Fruit fly (Drosophila melanogaster) whole organism, embryonic: ENCODE results near the gene CG31347.

Source experiments
- Blimp-1 ChIP-seq: fragments of 200-800 bp; sonication (Bioruptor generic); optimal IDR thresholded peaks from 3 replicates; lab custom pipeline; 2018; ENCODE audit warnings: missing biosample characterization, missing genetic modification characterization, mild to moderate bottlenecking, moderate library complexity, missing genetic modification reagents
- BtbVII ChIP-seq: fragments of 200-800 bp; sonication (Bioruptor generic); optimal IDR thresholded peaks from 3 replicates; lab custom pipeline; 2017; ENCODE audit warnings: missing biosample characterization, mild to moderate bottlenecking, missing genetic modification characterization
- CG10462 ChIP-seq: fragments of 200-800 bp; sonication (Bioruptor generic); optimal IDR thresholded peaks from 2 replicates; lab custom pipeline; 2016; ENCODE audit warnings: missing biosample characterization, missing genetic modification characterization
- CG12236 ChIP-seq: fragments of 200-800 bp; sonication (Bioruptor generic); optimal IDR thresholded peaks from 2 replicates; lab custom pipeline; 2016; ENCODE audit warnings: missing biosample characterization, missing genetic modification characterization
- CG12391 ChIP-seq: fragments of 200-800 bp; sonication (Bioruptor generic); optimal IDR thresholded peaks from 3 replicates; lab custom pipeline; 2018; ENCODE audit warnings: missing biosample characterization, mild to moderate bottlenecking, missing genetic modification characterization, moderate library complexity
- CG12769 ChIP-seq: fragments of 200-800 bp; sonication (Bioruptor generic); optimal IDR thresholded peaks from 2 replicates; lab custom pipeline; 2019; ENCODE audit warnings: missing biosample characterization, mild to moderate bottlenecking, missing genetic modification characterization, moderate library complexity
- CG13123 ChIP-seq: fragments of 200-800 bp; sonication (Bioruptor generic); optimal IDR thresholded peaks from 2 replicates; lab custom pipeline; 2016; ENCODE audit warnings: missing biosample characterization, missing genetic modification characterization
- CG14050 ChIP-seq: fragments of 200-800 bp; sonication (Bioruptor generic); IDR thresholded peaks from 3 replicates; pipeline ENCODE4 v1.3.6; 2022; ENCODE audit warnings: missing biosample characterization, missing genetic modification characterization
- CG14441 ChIP-seq: fragments of 200-800 bp; sonication (Bioruptor generic); IDR thresholded peaks from 2 replicates; pipeline ENCODE4 v1.3.6; 2022; ENCODE audit warnings: missing biosample characterization, missing genetic modification characterization
- CG14710 ChIP-seq: fragments of 200-800 bp; sonication (Bioruptor generic); optimal IDR thresholded peaks from 3 replicates; lab custom pipeline; 2019; ENCODE audit warnings: missing biosample characterization, mild to moderate bottlenecking, missing genetic modification characterization, moderate library complexity
- CG16813 ChIP-seq: fragments of 200-800 bp; sonication (Bioruptor generic); IDR thresholded peaks from 3 replicates; pipeline ENCODE4 v1.3.6; 2022; ENCODE audit warnings: missing biosample characterization, missing genetic modification characterization; ENCODE audit not compliant: partially characterized antibody
- CG17568 ChIP-seq: fragments of 200-800 bp; sonication (Bioruptor generic); optimal IDR thresholded peaks from 2 replicates; lab custom pipeline; 2018; ENCODE audit warnings: missing biosample characterization, mild to moderate bottlenecking, missing genetic modification characterization, moderate library complexity
- CG17612 ChIP-seq: fragments of 200-800 bp; sonication (Bioruptor generic); IDR thresholded peaks from 2 replicates; pipeline ENCODE4 v1.3.6; 2022; ENCODE audit warnings: missing biosample characterization, missing genetic modification characterization
- CG1832 ChIP-seq: fragments of 200-800 bp; sonication (Bioruptor generic); optimal IDR thresholded peaks from 2 replicates; lab custom pipeline; 2017; ENCODE audit warnings: missing biosample characterization, mild to moderate bottlenecking, missing genetic modification characterization, inconsistent platforms
- CG18476 ChIP-seq: fragments of 200-800 bp; sonication (Bioruptor generic); optimal IDR thresholded peaks from 2 replicates; lab custom pipeline; 2016; ENCODE audit warnings: missing biosample characterization, mild to moderate bottlenecking, missing genetic modification characterization
- CG18599 ChIP-seq: fragments of 200-800 bp; sonication (Bioruptor generic); optimal IDR thresholded peaks from 3 replicates; lab custom pipeline; 2017; ENCODE audit warnings: missing biosample characterization, missing genetic modification characterization, mild to moderate bottlenecking, moderate library complexity, missing genetic modification reagents
- CG2129 ChIP-seq: fragments of 200-800 bp; sonication (Bioruptor generic); IDR thresholded peaks from 2 replicates; pipeline ENCODE4 v1.3.6; 2022; ENCODE audit warnings: missing biosample characterization, missing genetic modification characterization; ENCODE audit not compliant: partially characterized antibody
- CG4404 ChIP-seq: fragments of 200-800 bp; sonication (Bioruptor generic); IDR thresholded peaks from 2 replicates; pipeline ENCODE4 v1.3.6; 2022; ENCODE audit warnings: missing biosample characterization, missing genetic modification characterization
- CG5180 ChIP-seq: fragments of 200-800 bp; sonication (Bioruptor generic); optimal IDR thresholded peaks from 3 replicates; lab custom pipeline; 2017; ENCODE audit warnings: missing biosample characterization, missing genetic modification characterization, mild to moderate bottlenecking, moderate library complexity, missing genetic modification reagents
- CG6791 ChIP-seq: fragments of 200-800 bp; sonication (Bioruptor generic); IDR thresholded peaks from 3 replicates; pipeline ENCODE4 v1.3.6; 2022; ENCODE audit warnings: missing biosample characterization, missing genetic modification characterization; ENCODE audit not compliant: partially characterized antibody
- CG7271 ChIP-seq: fragments of 200-800 bp; sonication (Bioruptor generic); optimal IDR thresholded peaks from 2 replicates; lab custom pipeline; 2018; ENCODE audit warnings: missing biosample characterization, mild to moderate bottlenecking, missing genetic modification characterization, moderate library complexity
- CG7839 ChIP-seq: fragments of 200-800 bp; sonication (Bioruptor generic); optimal IDR thresholded peaks from 3 replicates; lab custom pipeline; 2018; ENCODE audit warnings: missing biosample characterization, mild to moderate bottlenecking, missing genetic modification characterization, moderate library complexity
- CG8924 ChIP-seq: fragments of 200-800 bp; optimal IDR thresholded peaks from 3 replicates; lab custom pipeline; 2019; ENCODE audit warnings: missing biosample characterization, mild to moderate bottlenecking, missing genetic modification characterization, moderate library complexity
- Dek ChIP-seq: fragments of 200-800 bp; sonication (Bioruptor generic); optimal IDR thresholded peaks from 3 replicates; lab custom pipeline; 2019; ENCODE audit warnings: missing biosample characterization, mild to moderate bottlenecking, missing genetic modification characterization, moderate library complexity
- Dfd ChIP-seq, 2 experiments: fragments of >200 bp; optimal IDR thresholded peaks; 2 replicates each; lab custom pipeline; 2017; ENCODE audit warnings: missing biosample characterization in 2 of 2, missing genetic modification characterization in 2 of 2
- Dref ChIP-seq: fragments of 200-800 bp; sonication (Bioruptor generic); IDR thresholded peaks from 2 replicates; pipeline ENCODE4 v1.3.6; 2022; ENCODE audit warnings: missing biosample characterization, missing genetic modification characterization
- Fer2 ChIP-seq: fragments of 200-800 bp; sonication (Bioruptor generic); optimal IDR thresholded peaks from 2 replicates; lab custom pipeline; 2018; ENCODE audit warnings: missing biosample characterization, mild to moderate bottlenecking, missing genetic modification characterization, moderate library complexity
- Pdp1 ChIP-seq, 2 experiments: fragments of 200-800 bp; sonication (Bioruptor generic); optimal IDR thresholded peaks; 3 replicates each; lab custom pipeline; 2016; ENCODE audit warnings: missing biosample characterization in 2 of 2, missing genetic modification characterization in 2 of 2, mild to moderate bottlenecking in 1 of 2, moderate library complexity in 1 of 2
- amos ChIP-seq: fragments of 200-800 bp; sonication (Bioruptor generic); IDR thresholded peaks from 2 replicates; pipeline ENCODE4 v1.3.6; 2022; ENCODE audit warnings: missing biosample characterization, missing genetic modification characterization; ENCODE audit not compliant: partially characterized antibody
- ase ChIP-seq: fragments of 200-800 bp; sonication (Bioruptor generic); IDR thresholded peaks from 3 replicates; pipeline ENCODE4 v1.3.6; 2022; ENCODE audit warnings: missing biosample characterization, missing genetic modification characterization
- ems ChIP-seq: fragments of 200-800 bp; sonication (Bioruptor generic); optimal IDR thresholded peaks from 3 replicates; lab custom pipeline; 2016; ENCODE audit warnings: missing biosample characterization, missing genetic modification characterization
- gsb-n ChIP-seq: fragments of 200-800 bp; sonication (Bioruptor generic); optimal IDR thresholded peaks from 3 replicates; lab custom pipeline; 2018; ENCODE audit warnings: missing biosample characterization, mild to moderate bottlenecking, missing genetic modification characterization
- h ChIP-seq: fragments of >200 bp; optimal IDR thresholded peaks from 2 replicates; lab custom pipeline; 2017
- ind ChIP-seq: fragments of 200-800 bp; sonication (Bioruptor generic); optimal IDR thresholded peaks from 3 replicates; lab custom pipeline; 2016; ENCODE audit warnings: missing biosample characterization, missing genetic modification characterization
- lola ChIP-seq, 3 experiments: fragments of >200 bp in 2 of 3; fragments of 200-800 bp in 1 of 3; sonication (Bioruptor generic) in 1 of 3; optimal IDR thresholded peaks; 2 replicates each; lab custom pipeline; 2017 to 2019; ENCODE audit warnings: missing biosample characterization in 3 of 3, missing genetic modification characterization in 3 of 3, mild to moderate bottlenecking in 1 of 3, moderate library complexity in 1 of 3
- oc ChIP-seq: fragments of 200-800 bp; sonication (Bioruptor generic); optimal IDR thresholded peaks from 2 replicates; lab custom pipeline; 2018; ENCODE audit warnings: missing biosample characterization, mild to moderate bottlenecking, missing genetic modification characterization, moderate library complexity
- odd ChIP-seq: fragments of 200-800 bp; sonication (Bioruptor generic); optimal IDR thresholded peaks from 2 replicates; lab custom pipeline; 2017; ENCODE audit warnings: missing biosample characterization, mild to moderate bottlenecking, missing genetic modification characterization
- pfk ChIP-seq: fragments of 200-800 bp; sonication (Bioruptor generic); optimal IDR thresholded peaks from 2 replicates; lab custom pipeline; 2018; ENCODE audit warnings: missing biosample characterization, mild to moderate bottlenecking, missing genetic modification characterization, moderate library complexity
- pho ChIP-seq: fragments of 200-800 bp; sonication (Bioruptor generic); optimal IDR thresholded peaks from 2 replicates; lab custom pipeline; 2016; ENCODE audit warnings: missing biosample characterization, missing genetic modification characterization
- pros ChIP-seq: fragments of 200-800 bp; sonication (Bioruptor generic); optimal IDR thresholded peaks from 3 replicates; lab custom pipeline; 2019; ENCODE audit warnings: missing biosample characterization, mild to moderate bottlenecking, missing genetic modification characterization, moderate library complexity
- rib ChIP-seq: fragments of 200-800 bp; sonication (Bioruptor generic); IDR thresholded peaks from 2 replicates; pipeline ENCODE4 v1.3.6; 2022; ENCODE audit warnings: missing biosample characterization, missing genetic modification characterization
- salm ChIP-seq: fragments of 200-800 bp; sonication (Bioruptor generic); optimal IDR thresholded peaks from 2 replicates; lab custom pipeline; 2018; ENCODE audit warnings: missing biosample characterization, mild to moderate bottlenecking, missing genetic modification characterization
- so ChIP-seq: fragments of 200-800 bp; sonication (Bioruptor generic); IDR thresholded peaks from 3 replicates; pipeline ENCODE4 v1.3.6; 2022; ENCODE audit warnings: missing biosample characterization, missing genetic modification characterization
- trh ChIP-seq: fragments of 200-800 bp; sonication (Bioruptor generic); optimal IDR thresholded peaks from 2 replicates; lab custom pipeline; 2016; ENCODE audit warnings: missing biosample characterization, missing genetic modification characterization
- vvl ChIP-seq: fragments of 200-800 bp; sonication (Bioruptor generic); IDR thresholded peaks from 2 replicates; pipeline ENCODE4 v1.3.6; 2022; ENCODE audit warnings: missing biosample characterization, missing genetic modification characterization
- wek ChIP-seq: fragments of 200-800 bp; sonication (Bioruptor generic); optimal IDR thresholded peaks from 3 replicates; lab custom pipeline; 2018; ENCODE audit warnings: missing biosample characterization, mild to moderate bottlenecking, missing genetic modification characterization, moderate library complexity
- z ChIP-seq: fragments of 200-800 bp; sonication (Bioruptor generic); IDR thresholded peaks from 3 replicates; pipeline ENCODE4 v1.3.6; 2022; ENCODE audit warnings: missing biosample characterization, missing genetic modification characterization
- zen ChIP-seq: fragments of 200-800 bp; sonication (Bioruptor generic); optimal IDR thresholded peaks from 3 replicates; lab custom pipeline; 2018; ENCODE audit warnings: missing biosample characterization, mild to moderate bottlenecking, missing genetic modification characterization, moderate library complexity

Gene CG31347

DNA sequence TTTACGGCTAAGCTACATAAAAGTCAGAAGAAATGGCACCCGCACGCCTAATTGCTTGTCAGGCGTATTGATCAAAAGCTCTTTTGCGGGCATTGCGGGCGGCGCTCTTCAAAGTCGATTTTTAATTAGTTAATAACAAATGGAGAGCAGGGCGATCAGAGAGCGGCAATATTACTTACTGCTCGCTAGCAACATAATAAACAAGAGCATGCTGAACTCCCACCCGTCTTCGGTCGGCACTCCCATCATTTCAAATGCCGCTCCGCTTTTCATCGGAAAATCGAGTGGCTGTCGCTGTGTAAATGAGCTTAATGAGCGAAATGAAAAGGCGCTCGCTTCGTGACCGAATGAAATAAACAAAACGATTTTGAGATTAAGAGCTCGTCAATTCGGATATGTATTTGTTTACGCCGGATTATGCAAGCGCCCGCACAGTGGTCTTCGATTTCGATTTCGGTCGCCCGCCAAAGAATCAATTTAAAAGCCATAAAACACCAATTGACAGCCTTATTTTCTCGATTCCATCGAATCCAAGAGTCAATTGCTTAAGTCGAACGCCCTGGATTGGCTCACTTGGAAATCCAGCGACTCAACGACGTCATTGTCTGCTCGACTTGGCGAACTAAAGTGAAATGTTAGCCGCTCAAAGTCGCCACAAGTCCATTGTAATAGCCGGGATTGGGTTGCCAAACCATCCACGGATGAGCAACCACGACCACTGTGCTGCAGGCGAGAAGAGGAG, 38.7 kb downstream of the CG31347 start (continued):
- TF ChIP-seq Dref (GFP tag; lab: Robert Waterston, UW) (no peak), CG14050 (GFP tag; lab: Robert Waterston, UW) (peak; percentile 75), gsb-n (tag; lab: Kevin White, UChicago) (peak; percentile 27), CG6791 (GFP tag; lab: Robert Waterston, UW) (no peak), ind (peak; percentile 88), CG10462 (peak; percentile 61), zen (peak; percentile 28), pfk (GFP tag; lab: Kevin White, UChicago) (no peak), so (GFP tag; lab: Robert Waterston, UW) (peak; percentile 84; the same call in 2 of the 3 replicates), CG2129 (GFP tag; lab: Robert Waterston, UW) (no peak), h (no peak), CG12391 (tag; lab: Kevin White, UChicago) (peak; percentile 77), odd (GFP tag; lab: Kevin White, UChicago) (peak; percentile 83), ems (GFP tag; lab: Kevin White, UChicago) (peak; percentile 73), CG7271 (no peak), Blimp-1 (GFP tag; lab: Kevin White, UChicago) (peak; percentile 72), CG18476 (GFP tag; lab: Kevin White, UChicago) (peak; percentile 32), Pdp1 (GFP tag; optimal IDR thresholded peaks at IDR 0.05; lab: Kevin White, UChicago) (peak; percentile 81 to 99), CG5180 (GFP tag; lab: Kevin White, UChicago) (peak; percentile 72), CG8924 (tag; lab: Kevin White, UChicago) (peak; percentile 79), lola (GFP tag; optimal IDR thresholded peaks at IDR 0.05; lab: Kevin White, UChicago) (peak in 1 of 3 experiments; percentile 0), pho (peak; percentile 55), CG1832 (no peak), Dek (peak; percentile 65), oc (peak; percentile 76), CG17568 (GFP tag; lab: Kevin White, UChicago) (peak; percentile 54), pros (GFP tag; lab: Kevin White, UChicago) (no peak), Fer2 (tag; lab: Kevin White, UChicago) (peak; percentile 61), CG16813 (GFP tag; lab: Robert Waterston, UW) (no peak), salm (peak; percentile 72), CG12236 (GFP tag; lab: Kevin White, UChicago) (peak; percentile 48), wek (GFP tag; lab: Kevin White, UChicago) (peak; percentile 37), CG14710 (tag; lab: Kevin White, UChicago) (peak; percentile 35), CG17612 (GFP tag; lab: Robert Waterston, UW) (peak; percentile 64; the same call in 1 of the 2 replicates), ase (GFP tag; lab: Robert Waterston, UW) (peak; percentile 74), CG13123 (peak; percentile 30), Dfd (GFP tag; optimal IDR thresholded peaks at IDR 0.05; lab: Kevin White, UChicago) (no peak), CG14441 (GFP tag; lab: Robert Waterston, UW) (peak; percentile 87), CG7839 (tag; lab: Kevin White, UChicago) (peak; percentile 89), CG18599 (GFP tag; lab: Kevin White, UChicago) (peak; percentile 75), vvl (GFP tag; lab: Robert Waterston, UW) (peak; percentile 77), CG4404 (GFP tag; lab: Robert Waterston, UW) (peak; percentile 72), trh (GFP tag; lab: Kevin White, UChicago) (peak; percentile 48), z (GFP tag; lab: Robert Waterston, UW) (peak; percentile 84), amos (GFP tag; lab: Robert Waterston, UW) (no peak), rib (GFP tag; lab: Robert Waterston, UW) (no peak), CG12769 (tag; lab: Kevin White, UChicago) (peak; percentile 66), BtbVII (GFP tag; lab: Kevin White, UChicago) (peak; percentile 62)
